Worm (Caenorhabditis elegans) whole organism, early embryonic: Measurements from ENCODE around the gene T28C6.10.

Source experiments
- B0310.2 ChIP-seq: sonication (generic microtip); optimal IDR thresholded peaks from 2 replicates; lab custom pipeline; 2016; ENCODE audit warnings: mild to moderate bottlenecking, missing genetic modification characterization, missing compliant biosample characterization
- F13C5.2 ChIP-seq: sonication (generic microtip); optimal IDR thresholded peaks from 2 replicates; lab custom pipeline; 2017; ENCODE audit warnings: mild to moderate bottlenecking, missing genetic modification characterization, inconsistent platforms, missing compliant biosample characterization
- aly-1 ChIP-seq: sonication (generic microtip); optimal IDR thresholded peaks from 2 replicates; lab custom pipeline; 2016; ENCODE audit warnings: missing genetic modification characterization, missing compliant biosample characterization
- ama-1 ChIP-seq: fragments of 150-350 bp; optimal IDR thresholded peaks from 2 replicates; lab custom pipeline; 2014
- ceh-13 ChIP-seq: fragments of 200-800 bp; sonication (Bioruptor generic); optimal IDR thresholded peaks from 2 replicates; lab custom pipeline; 2018; ENCODE audit warnings: mild to moderate bottlenecking, missing genetic modification characterization, missing compliant biosample characterization
- ceh-36 ChIP-seq: sonication (generic microtip); optimal IDR thresholded peaks from 2 replicates; lab custom pipeline; 2016; ENCODE audit warnings: missing genetic modification characterization, inconsistent platforms, missing compliant biosample characterization
- ets-7 ChIP-seq: sonication (generic microtip); optimal IDR thresholded peaks from 2 replicates; lab custom pipeline; 2016; ENCODE audit warnings: missing genotype, missing genetic modification characterization, missing compliant biosample characterization
- flt-1 ChIP-seq: fragments of 200-800 bp; sonication (Bioruptor generic); IDR thresholded peaks from 2 replicates; pipeline ENCODE4 v1.3.6; 2022; ENCODE audit warnings: missing genetic modification characterization, missing compliant biosample characterization
- hmbx-1 ChIP-seq: sonication (generic microtip); optimal IDR thresholded peaks from 2 replicates; lab custom pipeline; 2016; ENCODE audit warnings: mild to moderate bottlenecking, missing genetic modification characterization, missing compliant biosample characterization
- hmg-4 ChIP-seq: fragments of 200-800 bp; sonication (Bioruptor generic); optimal IDR thresholded peaks from 2 replicates; lab custom pipeline; 2018; ENCODE audit warnings: mild to moderate bottlenecking, missing genetic modification characterization, missing compliant biosample characterization
- hnd-1 ChIP-seq: sonication (generic microtip); optimal IDR thresholded peaks from 2 replicates; lab custom pipeline; 2016; ENCODE audit warnings: missing genetic modification characterization, missing compliant biosample characterization
- pes-1 ChIP-seq: fragments of 200-800 bp; sonication (Bioruptor generic); IDR thresholded peaks from 2 replicates; pipeline ENCODE4 v1.3.6; 2022; ENCODE audit warnings: missing genetic modification reagents, missing genetic modification characterization, missing compliant biosample characterization
- scrt-1 ChIP-seq: fragments of 200-800 bp; sonication (Bioruptor generic); IDR thresholded peaks from 2 replicates; pipeline ENCODE4 v1.3.6; 2022; ENCODE audit warnings: missing genetic modification characterization, missing compliant biosample characterization
- sea-1 ChIP-seq: fragments of 200-800 bp; sonication (Bioruptor generic); conservative IDR thresholded peaks from 2 replicates; pipeline ENCODE4 v1.3.6; 2022; ENCODE audit warnings: missing genetic modification characterization, missing compliant biosample characterization
- tbx-11 ChIP-seq: fragments of 200-800 bp; sonication (Bioruptor generic); IDR thresholded peaks from 2 replicates; pipeline ENCODE4 v1.3.6; 2022; ENCODE audit warnings: missing genetic modification characterization, missing compliant biosample characterization
- tbx-37 ChIP-seq: fragments of 200-800 bp; sonication (Bioruptor generic); conservative IDR thresholded peaks from 2 replicates; pipeline ENCODE4 v1.3.6; 2022; ENCODE audit warnings: missing genetic modification reagents, missing genetic modification characterization, missing compliant biosample characterization
- tra-4 ChIP-seq: sonication (generic microtip); optimal IDR thresholded peaks from 2 replicates; lab custom pipeline; 2017; ENCODE audit warnings: missing genetic modification characterization, missing compliant biosample characterization

Gene T28C6.10

DNA sequence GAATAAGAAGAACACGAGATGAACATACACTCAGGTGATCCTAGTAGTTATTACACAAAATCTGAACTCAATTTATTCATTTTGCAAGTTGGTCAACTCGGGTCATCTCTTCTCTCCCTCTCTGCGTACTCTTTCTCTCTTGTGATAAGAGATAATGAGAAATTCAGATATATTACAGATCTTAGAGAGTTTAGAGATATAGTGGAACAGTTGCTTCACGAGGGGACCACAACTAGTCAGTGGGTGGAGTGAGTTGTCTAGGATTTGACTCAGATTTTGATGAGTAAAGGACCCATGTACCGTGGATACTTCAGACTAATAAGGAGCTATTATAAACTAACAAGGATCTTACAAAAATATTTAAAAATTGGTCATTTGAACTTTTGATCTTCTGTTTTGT is 4.1 kb upstream of the T28C6.10 start, which contains the start of gene exc-5:
exc-5 (minus strand) TSS at position 57 of the 400 bp plus-strand sequence.
- no peak for TF ChIP-seq hmg-4
- TF ChIP-seq sea-1 (GFP tag; lab: Robert Waterston, UW), result no peak
- no peak for TF ChIP-seq hnd-1 (tag; lab: Kevin White, UChicago)
- no peak for TF ChIP-seq tra-4 (tag; lab: Kevin White, UChicago)
- no peak for TF ChIP-seq aly-1 (tag; lab: Kevin White, UChicago)

- TF ChIP-seq pes-1 (GFP tag; lab: Robert Waterston, UW) (no peak), tra-4 (tag; lab: Kevin White, UChicago) (no peak), ama-1 (no peak), tbx-37 (no peak), hnd-1 (tag; lab: Kevin White, UChicago) (no peak), B0310.2 (no peak), ets-7 (tag; lab: Kevin White, UChicago) (no peak), scrt-1 (GFP tag; lab: Robert Waterston, UW) (no peak), tbx-11 (no peak)
Observed at ce11 chrIV:8815162-8815561, 2.6 kb upstream of the T28C6.10 start.

ce11 chrIV:8816029-8816428 is 1.7 kb upstream of the T28C6.10 start, which contains the start of gene grsp-2:
TSS of gene grsp-2 (plus strand) at chrIV:8816329.
- no peak for TF ChIP-seq scrt-1 (GFP tag; lab: Robert Waterston, UW)
- no peak for TF ChIP-seq F13C5.2 (tag; lab: Kevin White, UChicago)
- TF ChIP-seq pes-1 (GFP tag; lab: Robert Waterston, UW), result no peak
- no peak for TF ChIP-seq sea-1 (GFP tag; lab: Robert Waterston, UW)
- no peak for TF ChIP-seq ets-7 (tag; lab: Kevin White, UChicago)
- TF ChIP-seq B0310.2, result no peak
- TF ChIP-seq tbx-11, result no peak
- TF ChIP-seq hmg-4, result no peak
- no peak for TF ChIP-seq ama-1
- TF ChIP-seq ceh-13 (GFP tag; lab: Kevin White, UChicago), result no peak
- no peak for TF ChIP-seq tbx-37

- TF ChIP-seq scrt-1 (GFP tag; lab: Robert Waterston, UW), result no peak
- no peak for TF ChIP-seq ets-7 (tag; lab: Kevin White, UChicago)
- TF ChIP-seq hmg-4, result no peak
- TF ChIP-seq tbx-11, result no peak
- TF ChIP-seq F13C5.2 (tag; lab: Kevin White, UChicago), result no peak
- TF ChIP-seq ceh-36 (tag; lab: Kevin White, UChicago), result no peak
- TF ChIP-seq sea-1 (GFP tag; lab: Robert Waterston, UW), result no peak
- no peak for TF ChIP-seq pes-1 (GFP tag; lab: Robert Waterston, UW)
Observed at ce11 chrIV:8816617-8817016, 1.1 kb upstream of the T28C6.10 start.

DNA sequence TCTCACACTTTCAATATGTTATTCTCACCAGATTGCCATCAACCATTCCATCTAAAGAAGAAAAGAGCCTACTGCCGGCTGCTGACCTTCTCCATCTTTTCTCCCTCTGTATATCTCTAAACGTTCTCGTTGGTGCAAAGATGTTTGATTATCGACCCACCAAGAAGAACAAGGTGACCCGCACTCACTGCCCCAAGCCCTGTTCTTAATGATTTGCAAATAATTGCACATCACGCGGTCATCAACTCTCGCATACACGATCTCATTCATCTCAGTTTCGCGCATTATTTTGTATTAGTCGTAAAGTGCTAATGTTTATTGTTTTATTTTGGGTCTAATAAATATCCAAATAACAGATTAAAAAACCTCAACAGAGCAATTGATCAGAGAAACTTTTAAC is 1.7 kb downstream of the T28C6.10 start:
- TF ChIP-seq hmg-4, result peak; percentile 49
- TF ChIP-seq pes-1 (GFP tag; lab: Robert Waterston, UW), result 0 out of 2 replicates have a peak, but pooled peaks have one; percentile 15
- no peak for TF ChIP-seq flt-1 (GFP tag; lab: Robert Waterston, UW)

- TF ChIP-seq F13C5.2 (tag; lab: Kevin White, UChicago) (no peak), pes-1 (GFP tag; lab: Robert Waterston, UW) (no peak), scrt-1 (GFP tag; lab: Robert Waterston, UW) (no peak), hnd-1 (tag; lab: Kevin White, UChicago) (no peak)
Observed at ce11 chrIV:8820041-8820440, 2.3 kb downstream of the T28C6.10 start, which contains the start of gene T28C6.3. TSS of gene T28C6.3 (plus strand) at chrIV:8820341.

DNA sequence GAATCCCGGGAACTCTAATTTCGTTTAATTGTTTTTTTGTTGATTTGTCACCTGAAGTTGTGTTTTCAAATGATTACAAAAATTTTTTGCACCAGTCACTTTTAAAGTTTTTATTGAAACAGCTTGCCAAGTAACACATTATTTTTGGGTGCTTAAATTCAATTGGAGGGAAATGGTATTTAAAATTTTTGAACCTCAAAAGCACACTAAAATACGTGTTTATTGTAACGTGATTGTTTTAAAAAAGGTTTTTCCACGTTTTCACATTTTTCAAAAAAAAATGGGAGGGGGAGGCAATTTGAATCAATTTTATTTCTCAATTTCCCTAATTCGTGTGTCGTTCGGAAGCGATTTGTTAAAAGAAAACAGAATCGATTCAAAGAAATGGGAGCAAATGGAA is 3.4 kb downstream of the T28C6.10 start, which contains the start of gene T28C6.5:
T28C6.5 (plus strand) TSS at position 301 of the 400 bp plus-strand sequence.
- no peak for TF ChIP-seq ceh-13 (GFP tag; lab: Kevin White, UChicago)
- TF ChIP-seq flt-1 (GFP tag; lab: Robert Waterston, UW), result no peak
- no peak for TF ChIP-seq aly-1 (tag; lab: Kevin White, UChicago)
- TF ChIP-seq hmg-4, result no peak
- no peak for TF ChIP-seq hmbx-1 (tag; lab: Kevin White, UChicago)
- TF ChIP-seq sea-1 (GFP tag; lab: Robert Waterston, UW), result no peak
- TF ChIP-seq ets-7 (tag; lab: Kevin White, UChicago), result no peak
- TF ChIP-seq B0310.2, result no peak
- TF ChIP-seq ama-1, result no peak
- TF ChIP-seq ceh-36 (tag; lab: Kevin White, UChicago), result no peak

DNA sequence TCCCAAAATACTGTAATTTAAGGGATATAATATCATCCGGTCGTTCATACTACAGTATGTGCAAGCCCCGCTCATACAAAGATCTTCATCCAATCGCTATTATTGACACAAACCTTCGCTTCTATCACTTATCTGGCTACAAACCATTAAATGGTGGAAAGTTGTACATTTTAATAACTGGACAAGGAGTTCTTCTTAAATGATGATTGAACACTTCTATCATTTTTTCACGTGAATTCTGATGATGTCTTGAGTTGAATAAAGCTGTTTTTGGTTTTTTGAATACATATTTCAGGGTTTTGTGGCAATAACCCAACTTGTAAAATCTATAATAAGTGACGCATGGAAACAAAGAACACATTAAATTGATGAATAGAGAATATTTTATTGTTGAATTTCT is 4.9 kb downstream of the T28C6.10 start:
- no peak for TF ChIP-seq tra-4 (tag; lab: Kevin White, UChicago)
- TF ChIP-seq sea-1 (GFP tag; lab: Robert Waterston, UW), result no peak
- TF ChIP-seq pes-1 (GFP tag; lab: Robert Waterston, UW), result no peak
- TF ChIP-seq hnd-1 (tag; lab: Kevin White, UChicago), result no peak
- no peak for TF ChIP-seq ceh-36 (tag; lab: Kevin White, UChicago)
- TF ChIP-seq ceh-13 (GFP tag; lab: Kevin White, UChicago), result no peak
- TF ChIP-seq flt-1 (GFP tag; lab: Robert Waterston, UW), result no peak
- no peak for TF ChIP-seq tbx-11
- no peak for TF ChIP-seq ets-7 (tag; lab: Kevin White, UChicago)
- TF ChIP-seq hmbx-1 (tag; lab: Kevin White, UChicago), result no peak
- TF ChIP-seq tbx-37, result no peak
- no peak for TF ChIP-seq F13C5.2 (tag; lab: Kevin White, UChicago)
